Worm (Caenorhabditis elegans) whole organism, early embryonic: ENCODE measurements around the gene serp-1.2.

Experiments
- B0310.2 ChIP-seq: sonication (generic microtip); optimal IDR thresholded peaks from 2 replicates; lab custom pipeline; 2016; ENCODE audit warnings: mild to moderate bottlenecking, missing genetic modification characterization, missing compliant biosample characterization
- F13C5.2 ChIP-seq: sonication (generic microtip); optimal IDR thresholded peaks from 2 replicates; lab custom pipeline; 2017; ENCODE audit warnings: mild to moderate bottlenecking, missing genetic modification characterization, inconsistent platforms, missing compliant biosample characterization
- aly-1 ChIP-seq: sonication (generic microtip); optimal IDR thresholded peaks from 2 replicates; lab custom pipeline; 2016; ENCODE audit warnings: missing genetic modification characterization, missing compliant biosample characterization
- ama-1 ChIP-seq: fragments of 150-350 bp; optimal IDR thresholded peaks from 2 replicates; lab custom pipeline; 2014
- ceh-13 ChIP-seq: fragments of 200-800 bp; sonication (Bioruptor generic); optimal IDR thresholded peaks from 2 replicates; lab custom pipeline; 2018; ENCODE audit warnings: mild to moderate bottlenecking, missing genetic modification characterization, missing compliant biosample characterization
- ceh-36 ChIP-seq: sonication (generic microtip); optimal IDR thresholded peaks from 2 replicates; lab custom pipeline; 2016; ENCODE audit warnings: missing genetic modification characterization, inconsistent platforms, missing compliant biosample characterization
- ets-7 ChIP-seq: sonication (generic microtip); optimal IDR thresholded peaks from 2 replicates; lab custom pipeline; 2016; ENCODE audit warnings: missing genotype, missing genetic modification characterization, missing compliant biosample characterization
- flt-1 ChIP-seq: fragments of 200-800 bp; sonication (Bioruptor generic); IDR thresholded peaks from 2 replicates; pipeline ENCODE4 v1.3.6; 2022; ENCODE audit warnings: missing genetic modification characterization, missing compliant biosample characterization
- hmbx-1 ChIP-seq: sonication (generic microtip); optimal IDR thresholded peaks from 2 replicates; lab custom pipeline; 2016; ENCODE audit warnings: mild to moderate bottlenecking, missing genetic modification characterization, missing compliant biosample characterization
- hmg-4 ChIP-seq: fragments of 200-800 bp; sonication (Bioruptor generic); optimal IDR thresholded peaks from 2 replicates; lab custom pipeline; 2018; ENCODE audit warnings: mild to moderate bottlenecking, missing genetic modification characterization, missing compliant biosample characterization
- hnd-1 ChIP-seq: sonication (generic microtip); optimal IDR thresholded peaks from 2 replicates; lab custom pipeline; 2016; ENCODE audit warnings: missing genetic modification characterization, missing compliant biosample characterization
- pes-1 ChIP-seq: fragments of 200-800 bp; sonication (Bioruptor generic); IDR thresholded peaks from 2 replicates; pipeline ENCODE4 v1.3.6; 2022; ENCODE audit warnings: missing genetic modification reagents, missing genetic modification characterization, missing compliant biosample characterization
- scrt-1 ChIP-seq: fragments of 200-800 bp; sonication (Bioruptor generic); IDR thresholded peaks from 2 replicates; pipeline ENCODE4 v1.3.6; 2022; ENCODE audit warnings: missing genetic modification characterization, missing compliant biosample characterization
- sea-1 ChIP-seq: fragments of 200-800 bp; sonication (Bioruptor generic); conservative IDR thresholded peaks from 2 replicates; pipeline ENCODE4 v1.3.6; 2022; ENCODE audit warnings: missing genetic modification characterization, missing compliant biosample characterization
- tbx-11 ChIP-seq: fragments of 200-800 bp; sonication (Bioruptor generic); IDR thresholded peaks from 2 replicates; pipeline ENCODE4 v1.3.6; 2022; ENCODE audit warnings: missing genetic modification characterization, missing compliant biosample characterization
- tbx-37 ChIP-seq: fragments of 200-800 bp; sonication (Bioruptor generic); conservative IDR thresholded peaks from 2 replicates; pipeline ENCODE4 v1.3.6; 2022; ENCODE audit warnings: missing genetic modification reagents, missing genetic modification characterization, missing compliant biosample characterization
- tra-4 ChIP-seq: sonication (generic microtip); optimal IDR thresholded peaks from 2 replicates; lab custom pipeline; 2017; ENCODE audit warnings: missing genetic modification characterization, missing compliant biosample characterization

serp-1.2 gene

ce11 chrIV:8192878-8193277 is 32.6 kb upstream of the serp-1.2 start:
- TF ChIP-seq tbx-11 (GFP tag; lab: Robert Waterston, UW) (no peak), hmg-4 (GFP tag; lab: Kevin White, UChicago) (no peak), ceh-13 (GFP tag; lab: Kevin White, UChicago) (no peak), scrt-1 (GFP tag; lab: Robert Waterston, UW) (no peak), aly-1 (tag; lab: Kevin White, UChicago) (no peak), ceh-36 (no peak), hmbx-1 (no peak), pes-1 (GFP tag; lab: Robert Waterston, UW) (no peak), sea-1 (GFP tag; lab: Robert Waterston, UW) (no peak), tra-4 (tag; lab: Kevin White, UChicago) (no peak), flt-1 (GFP tag; lab: Robert Waterston, UW) (no peak), B0310.2 (tag; lab: Kevin White, UChicago) (no peak), ama-1 (no peak), tbx-37 (GFP tag; lab: Robert Waterston, UW) (no peak), hnd-1 (no peak), F13C5.2 (tag; lab: Kevin White, UChicago) (no peak), ets-7 (tag; lab: Kevin White, UChicago) (no peak)

ce11 chrIV:8198851-8199250 is 26.6 kb upstream of the serp-1.2 start, which contains the start of gene wsp-1:
wsp-1 (minus strand) TSS chrIV:8198951.
- TF ChIP-seq ceh-36, result no peak
- no peak for TF ChIP-seq tbx-11 (GFP tag; lab: Robert Waterston, UW)
- no peak for TF ChIP-seq tbx-37 (GFP tag; lab: Robert Waterston, UW)
- TF ChIP-seq tra-4 (tag; lab: Kevin White, UChicago), result no peak
- TF ChIP-seq hmbx-1, result no peak
- TF ChIP-seq ama-1, result no peak
- no peak for TF ChIP-seq ets-7 (tag; lab: Kevin White, UChicago)
- TF ChIP-seq sea-1 (GFP tag; lab: Robert Waterston, UW), result no peak
- TF ChIP-seq ceh-13 (GFP tag; lab: Kevin White, UChicago), result no peak

ce11 chrIV:8199274-8199673 is 26.2 kb upstream of the serp-1.2 start:
- TF ChIP-seq tbx-11 (GFP tag; lab: Robert Waterston, UW), result no peak
- no peak for TF ChIP-seq tbx-37 (GFP tag; lab: Robert Waterston, UW)
- no peak for TF ChIP-seq ama-1
- no peak for TF ChIP-seq hnd-1
- TF ChIP-seq F13C5.2 (tag; lab: Kevin White, UChicago), result no peak
- no peak for TF ChIP-seq aly-1 (tag; lab: Kevin White, UChicago)
- TF ChIP-seq ets-7 (tag; lab: Kevin White, UChicago), result no peak
- no peak for TF ChIP-seq pes-1 (GFP tag; lab: Robert Waterston, UW)

- no peak for TF ChIP-seq ceh-36
- no peak for TF ChIP-seq aly-1 (tag; lab: Kevin White, UChicago)
These were observed 25.6 kb upstream of the serp-1.2 start for ce11 chrIV:8199824-8200223.

ce11 chrIV:8201133-8201532 is 24.3 kb upstream of the serp-1.2 start, which contains the start of gene glrx-22:
glrx-22 (minus strand) TSS chrIV:8201233.
- TF ChIP-seq hmg-4 (GFP tag; lab: Kevin White, UChicago), result no peak
- no peak for TF ChIP-seq scrt-1 (GFP tag; lab: Robert Waterston, UW)
- no peak for TF ChIP-seq tbx-37 (GFP tag; lab: Robert Waterston, UW)
- no peak for TF ChIP-seq ets-7 (tag; lab: Kevin White, UChicago)
- no peak for TF ChIP-seq pes-1 (GFP tag; lab: Robert Waterston, UW)
- no peak for TF ChIP-seq sea-1 (GFP tag; lab: Robert Waterston, UW)
- TF ChIP-seq tra-4 (tag; lab: Kevin White, UChicago), result no peak
- TF ChIP-seq ceh-13 (GFP tag; lab: Kevin White, UChicago), result no peak
- TF ChIP-seq F13C5.2 (tag; lab: Kevin White, UChicago), result no peak
- TF ChIP-seq B0310.2 (tag; lab: Kevin White, UChicago), result no peak
- TF ChIP-seq hnd-1, result no peak
- no peak for TF ChIP-seq flt-1 (GFP tag; lab: Robert Waterston, UW)
- TF ChIP-seq ceh-36, result no peak
- no peak for TF ChIP-seq hmbx-1
- TF ChIP-seq aly-1 (tag; lab: Kevin White, UChicago), result no peak
- TF ChIP-seq tbx-11 (GFP tag; lab: Robert Waterston, UW), result no peak
- no peak for TF ChIP-seq ama-1

ce11 chrIV:8203555-8203954 is 21.9 kb upstream of the serp-1.2 start:
- TF ChIP-seq aly-1 (tag; lab: Kevin White, UChicago) (no peak), flt-1 (GFP tag; lab: Robert Waterston, UW) (no peak), tbx-37 (GFP tag; lab: Robert Waterston, UW) (no peak), hmg-4 (GFP tag; lab: Kevin White, UChicago) (no peak), scrt-1 (GFP tag; lab: Robert Waterston, UW) (no peak), sea-1 (GFP tag; lab: Robert Waterston, UW) (no peak)

- TF ChIP-seq hnd-1, result no peak
- TF ChIP-seq sea-1 (GFP tag; lab: Robert Waterston, UW), result no peak
- TF ChIP-seq pes-1 (GFP tag; lab: Robert Waterston, UW), result no peak
- no peak for TF ChIP-seq ama-1
- no peak for TF ChIP-seq ets-7 (tag; lab: Kevin White, UChicago)
- TF ChIP-seq ceh-13 (GFP tag; lab: Kevin White, UChicago), result no peak
- no peak for TF ChIP-seq tra-4 (tag; lab: Kevin White, UChicago)
- TF ChIP-seq hmg-4 (GFP tag; lab: Kevin White, UChicago), result no peak
- TF ChIP-seq flt-1 (GFP tag; lab: Robert Waterston, UW), result no peak
- TF ChIP-seq aly-1 (tag; lab: Kevin White, UChicago), result no peak
- no peak for TF ChIP-seq tbx-37 (GFP tag; lab: Robert Waterston, UW)
- TF ChIP-seq scrt-1 (GFP tag; lab: Robert Waterston, UW), result no peak
- TF ChIP-seq F13C5.2 (tag; lab: Kevin White, UChicago), result no peak
- no peak for TF ChIP-seq B0310.2 (tag; lab: Kevin White, UChicago)
- TF ChIP-seq ceh-36, result no peak
- TF ChIP-seq hmbx-1, result no peak
- TF ChIP-seq tbx-11 (GFP tag; lab: Robert Waterston, UW), result no peak
These were observed 20.0 kb upstream of the serp-1.2 start, which contains the start of gene hgrs-1 for ce11 chrIV:8205272-8206098. hgrs-1 (minus strand) TSS chrIV:8206048.
